Worm (Caenorhabditis elegans) whole organism, L4/young adult: ENCODE results near the gene C17B7.15.

Source experiments
- W03F9.2 ChIP-seq: fragments of 150-350 bp; optimal IDR thresholded peaks from 2 replicates; lab custom pipeline; 2014; ENCODE audit warnings: missing biosample characterization, missing genetic modification characterization
- him-1 ChIP-seq: sonication (generic microtip); optimal IDR thresholded peaks from 2 replicates; lab custom pipeline; 2016; ENCODE audit warnings: missing genotype, missing genetic modification reagents, missing genetic modification characterization, missing compliant biosample characterization

- TF ChIP-seq W03F9.2 (tag; lab: Kevin White, UChicago): no peak
- TF ChIP-seq him-1 (tag; lab: Kevin White, UChicago): no peak
Observed at ce11 chrV:3358267-3358666, 8.3 kb downstream of the C17B7.15 start, which contains the start of gene C04E12.5.
